Fruit fly (Drosophila melanogaster) whole organism, embryonic: Measurements from ENCODE around the gene CG8560.

Experiments used
- Ada2b ChIP-seq: fragments of 200-800 bp; sonication (Bioruptor generic); IDR thresholded peaks from 2 replicates; pipeline ENCODE4 v1.3.6; 2022; ENCODE audit warnings: missing biosample characterization, missing genetic modification characterization
- Asciz ChIP-seq: fragments of 200-800 bp; sonication (Bioruptor generic); optimal IDR thresholded peaks from 2 replicates; lab custom pipeline; 2017; ENCODE audit warnings: missing biosample characterization, mild to moderate bottlenecking, missing genetic modification characterization, missing genetic modification reagents
- Bgb ChIP-seq: fragments of 200-800 bp; sonication (Bioruptor generic); IDR thresholded peaks from 2 replicates; pipeline ENCODE4 v1.3.6; 2022; ENCODE audit warnings: missing biosample characterization, missing genetic modification characterization; ENCODE audit not compliant: partially characterized antibody
- CG10147 ChIP-seq: fragments of 200-800 bp; sonication (Bioruptor generic); optimal IDR thresholded peaks from 2 replicates; lab custom pipeline; 2019; ENCODE audit warnings: missing biosample characterization, mild to moderate bottlenecking, missing genetic modification characterization, moderate library complexity
- CG10321 ChIP-seq: fragments of 200-800 bp; sonication (Bioruptor generic); IDR thresholded peaks from 2 replicates; pipeline ENCODE4 v1.3.6; 2022; ENCODE audit warnings: missing biosample characterization, missing genetic modification characterization
- CG10543 ChIP-seq: fragments of 200-800 bp; sonication (Bioruptor generic); optimal IDR thresholded peaks from 3 replicates; lab custom pipeline; 2017; ENCODE audit warnings: missing biosample characterization, mild to moderate bottlenecking, missing genetic modification characterization, moderate library complexity
- CG10959 ChIP-seq: fragments of 200-800 bp; sonication (Bioruptor generic); IDR thresholded peaks from 2 replicates; pipeline ENCODE4 v1.3.6; 2022; ENCODE audit warnings: missing biosample characterization, missing genetic modification characterization
- CG11695 ChIP-seq: fragments of 200-800 bp; sonication (Bioruptor generic); IDR thresholded peaks from 3 replicates; pipeline ENCODE4 v1.3.6; 2022; ENCODE audit warnings: missing biosample characterization, missing genetic modification characterization
- CG14710 ChIP-seq: fragments of 200-800 bp; sonication (Bioruptor generic); optimal IDR thresholded peaks from 3 replicates; lab custom pipeline; 2019; ENCODE audit warnings: missing biosample characterization, mild to moderate bottlenecking, missing genetic modification characterization, moderate library complexity
- CG1529 ChIP-seq: fragments of 200-800 bp; sonication (Bioruptor generic); optimal IDR thresholded peaks from 3 replicates; lab custom pipeline; 2018; ENCODE audit warnings: missing biosample characterization, missing genetic modification characterization
- CG17361 ChIP-seq: fragments of 200-800 bp; sonication (Bioruptor generic); IDR thresholded peaks from 3 replicates; pipeline ENCODE4 v1.3.6; 2022; ENCODE audit warnings: missing biosample characterization, missing genetic modification characterization
- CG17568 ChIP-seq: fragments of 200-800 bp; sonication (Bioruptor generic); optimal IDR thresholded peaks from 2 replicates; lab custom pipeline; 2018; ENCODE audit warnings: missing biosample characterization, mild to moderate bottlenecking, missing genetic modification characterization, moderate library complexity
- CG18619 ChIP-seq: fragments of 200-800 bp; sonication (Bioruptor generic); optimal IDR thresholded peaks from 3 replicates; lab custom pipeline; 2017; ENCODE audit warnings: missing biosample characterization, mild to moderate bottlenecking, missing genetic modification characterization
- CG2129 ChIP-seq: fragments of 200-800 bp; sonication (Bioruptor generic); IDR thresholded peaks from 2 replicates; pipeline ENCODE4 v1.3.6; 2022; ENCODE audit warnings: missing biosample characterization, missing genetic modification characterization; ENCODE audit not compliant: partially characterized antibody
- CG2889 ChIP-seq: fragments of 200-800 bp; sonication (Bioruptor generic); IDR thresholded peaks from 3 replicates; pipeline ENCODE4 v1.3.6; 2022; ENCODE audit warnings: missing biosample characterization, missing genetic modification characterization
- CG32532 ChIP-seq: fragments of 200-800 bp; sonication (Bioruptor generic); IDR thresholded peaks from 2 replicates; pipeline ENCODE4 v1.3.6; 2022; ENCODE audit warnings: missing biosample characterization, missing genetic modification characterization
- CG4360 ChIP-seq: fragments of 200-800 bp; sonication (Bioruptor generic); IDR thresholded peaks from 2 replicates; pipeline ENCODE4 v1.3.6; 2022; ENCODE audit warnings: missing biosample characterization, missing genetic modification characterization
- CG4820 ChIP-seq: fragments of 200-800 bp; sonication (Bioruptor generic); optimal IDR thresholded peaks from 3 replicates; lab custom pipeline; 2016; ENCODE audit warnings: missing biosample characterization, missing genetic modification characterization
- CG7745 ChIP-seq: fragments of 200-800 bp; sonication (Bioruptor generic); optimal IDR thresholded peaks from 2 replicates; lab custom pipeline; 2018; ENCODE audit warnings: missing biosample characterization, mild to moderate bottlenecking, missing genetic modification characterization, moderate library complexity
- CG8290 ChIP-seq, 3 experiments: fragments of 200-800 bp; sonication (Bioruptor generic); optimal IDR thresholded peaks; 2 replicates each; lab custom pipeline; 2016 to 2019; ENCODE audit warnings: missing biosample characterization in 3 of 3, missing genetic modification characterization in 3 of 3, mild to moderate bottlenecking in 2 of 3, moderate library complexity in 1 of 3
- CG8388 ChIP-seq: fragments of 200-800 bp; sonication (Bioruptor generic); optimal IDR thresholded peaks from 2 replicates; lab custom pipeline; 2019; ENCODE audit warnings: missing biosample characterization, mild to moderate bottlenecking, missing genetic modification characterization, moderate library complexity
- CG9215 ChIP-seq: fragments of 200-800 bp; sonication (Bioruptor generic); IDR thresholded peaks from 2 replicates; pipeline ENCODE4 v1.3.6; 2022; ENCODE audit warnings: missing biosample characterization, missing genetic modification characterization
- Dbx ChIP-seq: fragments of 200-800 bp; sonication (Bioruptor generic); IDR thresholded peaks from 3 replicates; pipeline ENCODE4 v1.3.6; 2022; ENCODE audit warnings: missing biosample characterization, missing genetic modification characterization
- Dll ChIP-seq: fragments of 200-800 bp; sonication (Bioruptor generic); IDR thresholded peaks from 4 replicates; pipeline ENCODE4 v1.3.6; 2022; ENCODE audit warnings: missing biosample characterization, missing genetic modification characterization; ENCODE audit not compliant: partially characterized antibody
- HmgZ ChIP-seq: fragments of 200-800 bp; sonication (Bioruptor generic); optimal IDR thresholded peaks from 2 replicates; lab custom pipeline; 2018; ENCODE audit warnings: missing biosample characterization, mild to moderate bottlenecking, missing genetic modification characterization
- Hr51 ChIP-seq, 2 experiments: fragments of 200-800 bp; sonication (Bioruptor generic); optimal IDR thresholded peaks; 2 replicates in 1 of 2; 3 replicates in 1 of 2; lab custom pipeline; 2016 to 2018; ENCODE audit warnings: missing biosample characterization in 2 of 2, missing genetic modification characterization in 2 of 2, mild to moderate bottlenecking in 1 of 2, moderate library complexity in 1 of 2
- Lim3 ChIP-seq: fragments of 200-800 bp; sonication (Bioruptor generic); IDR thresholded peaks from 2 replicates; pipeline ENCODE4 v1.3.6; 2022; ENCODE audit warnings: missing biosample characterization, missing genetic modification characterization
- MBD-R2 ChIP-seq: fragments of 200-800 bp; sonication (Bioruptor generic); IDR thresholded peaks from 2 replicates; pipeline ENCODE4 v1.3.6; 2022; ENCODE audit warnings: missing biosample characterization, missing genetic modification characterization
- Med ChIP-seq: fragments of 200-800 bp; sonication (Bioruptor generic); peaks from one replicate; lab custom pipeline; 2016; ENCODE audit warnings: missing biosample characterization, missing genetic modification characterization, mild to moderate bottlenecking, inconsistent platforms, moderate library complexity
- PHDP ChIP-seq: fragments of 200-800 bp; sonication (Bioruptor generic); optimal IDR thresholded peaks from 3 replicates; lab custom pipeline; 2018; ENCODE audit warnings: missing biosample characterization, mild to moderate bottlenecking, missing genetic modification characterization, moderate library complexity
- Sry-β ChIP-seq: fragments of 200-800 bp; sonication (Bioruptor generic); optimal IDR thresholded peaks from 2 replicates; lab custom pipeline; 2018; ENCODE audit warnings: missing biosample characterization, mild to moderate bottlenecking, missing genetic modification characterization, moderate library complexity
- al ChIP-seq: fragments of 200-800 bp; sonication (Bioruptor generic); IDR thresholded peaks from 2 replicates; pipeline ENCODE4 v1.3.6; 2022; ENCODE audit warnings: missing biosample characterization, missing genetic modification characterization
- cas ChIP-seq: fragments of 200-800 bp; sonication (Bioruptor generic); IDR thresholded peaks from 2 replicates; pipeline ENCODE4 v1.3.6; 2022; ENCODE audit warnings: missing biosample characterization, missing genetic modification characterization
- cg ChIP-seq: fragments of 200-800 bp; sonication (Bioruptor generic); optimal IDR thresholded peaks from 3 replicates; lab custom pipeline; 2019; ENCODE audit warnings: missing biosample characterization, mild to moderate bottlenecking, missing genetic modification characterization, moderate library complexity
- chinmo ChIP-seq: fragments of 200-800 bp; sonication (Bioruptor generic); IDR thresholded peaks from 4 replicates; pipeline ENCODE4 v1.3.6; 2022; ENCODE audit warnings: missing biosample characterization, missing genetic modification characterization; ENCODE audit not compliant: partially characterized antibody
- dmrt11E ChIP-seq: fragments of 200-800 bp; sonication (Bioruptor generic); optimal IDR thresholded peaks from 3 replicates; lab custom pipeline; 2018; ENCODE audit warnings: missing biosample characterization, mild to moderate bottlenecking, missing genetic modification characterization, moderate library complexity
- dysf ChIP-seq: fragments of 200-800 bp; sonication (Bioruptor generic); IDR thresholded peaks from 3 replicates; pipeline ENCODE4 v1.3.6; 2022; ENCODE audit warnings: missing biosample characterization, missing genetic modification characterization
- gem ChIP-seq: fragments of 200-800 bp; sonication (Bioruptor generic); optimal IDR thresholded peaks from 2 replicates; lab custom pipeline; 2019; ENCODE audit warnings: missing biosample characterization, mild to moderate bottlenecking, missing genetic modification characterization, moderate library complexity
- grn ChIP-seq: fragments of 200-800 bp; sonication (Bioruptor generic); optimal IDR thresholded peaks from 3 replicates; lab custom pipeline; 2017; ENCODE audit warnings: missing biosample characterization, missing genetic modification characterization
- gsb-n ChIP-seq: fragments of 200-800 bp; sonication (Bioruptor generic); optimal IDR thresholded peaks from 3 replicates; lab custom pipeline; 2018; ENCODE audit warnings: missing biosample characterization, mild to moderate bottlenecking, missing genetic modification characterization
- gt ChIP-seq: fragments of 200-800 bp; sonication (Bioruptor generic); IDR thresholded peaks from 2 replicates; pipeline ENCODE4 v1.3.6; 2022; ENCODE audit warnings: missing biosample characterization, missing genetic modification characterization
- klu ChIP-seq: fragments of 200-800 bp; sonication (Bioruptor generic); IDR thresholded peaks from 2 replicates; pipeline ENCODE4 v1.3.6; 2022; ENCODE audit warnings: missing biosample characterization, missing genetic modification characterization
- lov ChIP-seq, 2 experiments: fragments of 200-800 bp in 1 of 2; fragments of >200 bp in 1 of 2; sonication (Bioruptor generic) in 1 of 2; IDR thresholded peaks in 1 of 2; optimal IDR thresholded peaks in 1 of 2; 2 replicates in 1 of 2; 3 replicates in 1 of 2; pipeline versions ENCODE4 v1.3.6 to Lab custom; 2017 to 2022; ENCODE audit warnings: missing biosample characterization in 1 of 2, missing genetic modification characterization in 1 of 2
- oc ChIP-seq: fragments of 200-800 bp; sonication (Bioruptor generic); optimal IDR thresholded peaks from 2 replicates; lab custom pipeline; 2018; ENCODE audit warnings: missing biosample characterization, mild to moderate bottlenecking, missing genetic modification characterization, moderate library complexity
- phol ChIP-seq: fragments of 200-800 bp; sonication (Bioruptor generic); optimal IDR thresholded peaks from 3 replicates; lab custom pipeline; 2018; ENCODE audit warnings: missing biosample characterization, mild to moderate bottlenecking, missing genetic modification characterization, moderate library complexity
- pnt ChIP-seq: fragments of 200-800 bp; sonication (Bioruptor generic); optimal IDR thresholded peaks from 3 replicates; lab custom pipeline; 2016; ENCODE audit warnings: missing biosample characterization, missing genetic modification characterization
- ranshi ChIP-seq: fragments of 200-800 bp; sonication (Bioruptor generic); IDR thresholded peaks from 2 replicates; pipeline ENCODE4 v1.3.6; 2022; ENCODE audit warnings: missing biosample characterization, missing genetic modification characterization
- salm ChIP-seq: fragments of 200-800 bp; sonication (Bioruptor generic); optimal IDR thresholded peaks from 2 replicates; lab custom pipeline; 2018; ENCODE audit warnings: missing biosample characterization, mild to moderate bottlenecking, missing genetic modification characterization

Gene CG8560

dm6 chr3L:7433325-7433827 is 29.4 kb upstream of the CG8560 start (continued):
- TF ChIP-seq lov (optimal IDR thresholded peaks at IDR 0.05; lab: Kevin White, UChicago) (no peak), lov (GFP tag; IDR thresholded peaks at IDR 0.05; lab: Robert Waterston, UW) (no peak), CG17568 (no peak), CG11695 (GFP tag; lab: Robert Waterston, UW) (peak; percentile 28; the same call in 1 of the 3 replicates), CG10543 (peak; percentile 49), CG2889 (GFP tag; lab: Robert Waterston, UW) (no peak), CG2129 (GFP tag; lab: Robert Waterston, UW) (no peak), ranshi (GFP tag; lab: Robert Waterston, UW) (no peak), HmgZ (peak; percentile 27), Dll (GFP tag; lab: Robert Waterston, UW) (no peak), CG32532 (GFP tag; lab: Robert Waterston, UW) (peak; percentile 61; the same call in 1 of the 2 replicates), CG14710 (tag; lab: Kevin White, UChicago) (peak; percentile 19), grn (no peak), salm (tag; lab: Kevin White, UChicago) (no peak), gt (GFP tag; lab: Robert Waterston, UW) (no peak), oc (tag; lab: Kevin White, UChicago) (peak; percentile 21), PHDP (tag; lab: Kevin White, UChicago) (peak; percentile 31), CG10321 (GFP tag; lab: Robert Waterston, UW) (peak; percentile 6; the same call in 1 of the 2 replicates), MBD-R2 (GFP tag; lab: Robert Waterston, UW) (0 out of 2 replicates have a peak, but pooled peaks have one; percentile 12), CG1529 (GFP tag; lab: Kevin White, UChicago) (no peak), klu (GFP tag; lab: Robert Waterston, UW) (peak; percentile 41), CG7745 (tag; lab: Kevin White, UChicago) (no peak), pnt (GFP tag; lab: Kevin White, UChicago) (no peak), Sry-β (no peak), Ada2b (GFP tag; lab: Robert Waterston, UW) (0 out of 2 replicates have a peak, but pooled peaks have one; percentile 22), CG17361 (peak; percentile 28; the same call in 1 of the 3 replicates), al (GFP tag; lab: Robert Waterston, UW) (0 out of 2 replicates have a peak, but pooled peaks have one; percentile 5), CG10959 (no peak), CG8290 (GFP tag; optimal IDR thresholded peaks at IDR 0.05; lab: Kevin White, UChicago) (no peak), CG8290 (tag; optimal IDR thresholded peaks at IDR 0.05; lab: Kevin White, UChicago) (peak in 1 of 2 experiments; percentile 51), dmrt11E (tag; lab: Kevin White, UChicago) (peak; percentile 38), Hr51 (GFP tag; optimal IDR thresholded peaks at IDR 0.05; lab: Kevin White, UChicago) (peak in 1 of 2 experiments; percentile 29), cas (GFP tag; lab: Robert Waterston, UW) (no peak), CG4360 (GFP tag; lab: Robert Waterston, UW) (peak; percentile 82), CG8388 (GFP tag; lab: Kevin White, UChicago) (peak; percentile 11), chinmo (GFP tag; lab: Robert Waterston, UW) (peak; percentile 85; the same call in 2 of the 4 replicates), gem (tag; lab: Kevin White, UChicago) (peak; percentile 58), Bgb (no peak), CG18619 (GFP tag; lab: Kevin White, UChicago) (peak; percentile 9), dysf (peak; percentile 41; the same call in 2 of the 3 replicates), Dbx (GFP tag; lab: Robert Waterston, UW) (0 out of 3 replicates have a peak, but pooled peaks have one; percentile 39), phol (peak; percentile 52), Asciz (GFP tag; lab: Kevin White, UChicago) (peak; percentile 28), Lim3 (no peak), CG10147 (GFP tag; lab: Kevin White, UChicago) (no peak), gsb-n (tag; lab: Kevin White, UChicago) (no peak), CG4820 (no peak), Med (GFP tag; lab: Kevin White, UChicago) (no peak), cg (GFP tag; lab: Kevin White, UChicago) (peak; percentile 78), CG9215 (no peak)
